Fruit fly (Drosophila melanogaster) whole organism, pupa: Measurements from ENCODE around the gene CG9733.

Experiments used
- CG13204 ChIP-seq: fragments of 200-800 bp; sonication (Bioruptor generic); optimal IDR thresholded peaks from 2 replicates; lab custom pipeline; 2018; ENCODE audit warnings: missing biosample characterization, mild to moderate bottlenecking, missing genetic modification characterization, moderate library complexity
- D1 ChIP-seq: fragments of 200-800 bp; sonication (Bioruptor generic); optimal IDR thresholded peaks from 2 replicates; lab custom pipeline; 2018; ENCODE audit warnings: missing biosample characterization, mild to moderate bottlenecking, missing genetic modification characterization, moderate library complexity
- EcR ChIP-seq: fragments of 200-800 bp; sonication (Bioruptor generic); optimal IDR thresholded peaks from 3 replicates; lab custom pipeline; 2019; ENCODE audit warnings: missing biosample characterization, missing genetic modification characterization, mild to moderate bottlenecking, moderate library complexity, missing genetic modification reagents

DNA sequence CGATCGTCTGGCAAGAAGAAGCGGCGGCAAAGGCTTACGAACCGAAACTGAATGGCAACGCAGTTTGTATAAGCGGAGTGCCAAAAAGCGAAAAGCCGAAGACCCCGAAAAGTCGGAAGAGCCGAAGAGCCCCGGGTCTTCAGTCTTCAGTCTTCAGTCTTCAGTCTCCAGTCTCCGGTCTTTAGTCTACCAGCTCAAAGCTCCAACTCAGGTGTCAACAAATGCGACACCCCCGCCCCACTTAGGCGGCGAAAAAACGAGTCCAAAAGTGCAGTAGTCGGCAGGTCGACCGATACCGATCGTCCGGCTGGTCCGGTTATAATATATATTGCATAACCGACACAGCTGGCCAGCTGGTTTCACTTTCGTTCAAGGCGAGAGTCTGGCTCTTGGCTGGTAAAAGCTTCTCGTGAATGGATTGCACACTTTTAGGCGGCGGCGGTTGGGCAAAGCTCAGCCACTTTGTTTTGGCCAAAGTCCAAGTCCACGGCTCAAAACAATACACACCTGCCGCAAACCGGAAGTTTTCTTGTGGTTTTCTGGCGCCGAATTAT lies 3.2 kb downstream of the CG9733 start, which contains the start of gene CG9737:
- TF ChIP-seq D1 (tag; lab: Kevin White, UChicago) (no peak), EcR (GFP tag; lab: Kevin White, UChicago) (peak; percentile 88), CG13204 (GFP tag; lab: Kevin White, UChicago) (peak; percentile 80)
